Fruit fly (Drosophila melanogaster) whole organism, wandering third instar larva: ENCODE data around the gene cad.

Source experiments
- Abd-B ChIP-seq: fragments of >200 bp; optimal IDR thresholded peaks from 2 replicates; lab custom pipeline; 2017; ENCODE audit warnings: missing biosample characterization, missing genetic modification characterization
- CG32264 ChIP-seq: fragments of 200-800 bp; sonication (Bioruptor generic); optimal IDR thresholded peaks from 2 replicates; lab custom pipeline; 2016; ENCODE audit warnings: missing biosample characterization, missing genetic modification characterization
- CG9705 ChIP-seq: fragments of 200-800 bp; sonication (Bioruptor generic); optimal IDR thresholded peaks from 2 replicates; lab custom pipeline; 2018; ENCODE audit warnings: missing biosample characterization, mild to moderate bottlenecking, missing genetic modification characterization
- CrebA ChIP-seq: fragments of 200-800 bp; sonication (Bioruptor generic); optimal IDR thresholded peaks from 2 replicates; lab custom pipeline; 2016; ENCODE audit warnings: missing biosample characterization, mild to moderate bottlenecking, missing genetic modification characterization, borderline replicate concordance
- Dfd ChIP-seq: fragments of >200 bp; optimal IDR thresholded peaks from 2 replicates; lab custom pipeline; 2017; ENCODE audit warnings: missing biosample characterization, missing genetic modification characterization
- Dif ChIP-seq: fragments of 200-275, 200-300 bp; sonication (Bioruptor generic); optimal IDR thresholded peaks from 2 replicates; lab custom pipeline; 2018; ENCODE audit warnings: missing biosample characterization, missing genetic modification characterization; ENCODE audit not compliant: partially characterized antibody
- GATAd ChIP-seq: sonication (Bioruptor generic); optimal IDR thresholded peaks from 2 replicates; lab custom pipeline; 2016; ENCODE audit warnings: missing biosample characterization, missing genetic modification characterization
- HLH106 ChIP-seq: fragments of 200-800 bp; optimal IDR thresholded peaks from 3 replicates; lab custom pipeline; 2019; ENCODE audit warnings: missing biosample characterization, mild to moderate bottlenecking, missing genetic modification characterization, moderate library complexity
- Hnf4 ChIP-seq: fragments of 200-800 bp; sonication (Bioruptor generic); optimal IDR thresholded peaks from 2 replicates; lab custom pipeline; 2016; ENCODE audit warnings: missing biosample characterization, mild to moderate bottlenecking, missing genetic modification characterization
- Hr78 ChIP-seq: fragments of >200 bp; optimal IDR thresholded peaks from 2 replicates; lab custom pipeline; 2017; ENCODE audit warnings: missing biosample characterization, missing genetic modification characterization
- Hr83 ChIP-seq: fragments of 200-300 bp; sonication (Bioruptor generic); optimal IDR thresholded peaks from 2 replicates; lab custom pipeline; 2016; ENCODE audit warnings: missing biosample characterization, mild to moderate bottlenecking, missing genetic modification characterization, moderate library complexity; ENCODE audit not compliant: poor library complexity, severe bottlenecking
- Jra ChIP-seq: sonication (Bioruptor generic); optimal IDR thresholded peaks from 2 replicates; lab custom pipeline; 2016; ENCODE audit warnings: missing biosample characterization, missing genetic modification characterization
- Mio ChIP-seq: sonication (Bioruptor generic); optimal IDR thresholded peaks from 2 replicates; lab custom pipeline; 2016; ENCODE audit warnings: missing biosample characterization, missing genetic modification characterization
- Myc ChIP-seq: fragments of >200 bp; optimal IDR thresholded peaks from 2 replicates; lab custom pipeline; 2017
- N ChIP-seq: fragments of >200 bp; optimal IDR thresholded peaks from 2 replicates; lab custom pipeline; 2018; ENCODE audit warnings: missing biosample characterization, missing external identifiers, missing genetic modification characterization
- OdsH ChIP-seq: fragments of 200-800 bp; sonication (Bioruptor generic); optimal IDR thresholded peaks from 2 replicates; lab custom pipeline; 2016; ENCODE audit warnings: missing biosample characterization, mild to moderate bottlenecking, missing genetic modification characterization
- Rel ChIP-seq, 2 experiments: fragments of 200-800 bp; sonication (Bioruptor generic) in 1 of 2; optimal IDR thresholded peaks; 2 replicates in 1 of 2; 3 replicates in 1 of 2; lab custom pipeline; 2016 to 2019; ENCODE audit warnings: mild to moderate bottlenecking in 2 of 2, missing biosample characterization in 2 of 2, missing genetic modification characterization in 2 of 2, moderate library complexity in 1 of 2
- Sp1 ChIP-seq: fragments of 200-800 bp; sonication (Bioruptor generic); optimal IDR thresholded peaks from 3 replicates; lab custom pipeline; 2019; ENCODE audit warnings: missing biosample characterization, mild to moderate bottlenecking, missing genetic modification characterization, moderate library complexity
- Vsx2 ChIP-seq: fragments of 200-300, 225-300 bp; sonication (Bioruptor generic); optimal IDR thresholded peaks from 2 replicates; lab custom pipeline; 2018; ENCODE audit warnings: missing biosample characterization, missing genetic modification characterization; ENCODE audit not compliant: partially characterized antibody
- br ChIP-seq: fragments of 200-800 bp; sonication (Bioruptor generic); optimal IDR thresholded peaks from 2 replicates; lab custom pipeline; 2016; ENCODE audit warnings: missing biosample characterization, missing genetic modification characterization
- brk ChIP-seq: fragments of 200-800 bp; sonication (Bioruptor generic); optimal IDR thresholded peaks from 2 replicates; lab custom pipeline; 2016; ENCODE audit warnings: missing biosample characterization, mild to moderate bottlenecking, missing genetic modification characterization
- dl ChIP-seq, 2 experiments: fragments of 175-275, 200-275 bp in 1 of 2; fragments of 200-275 bp in 1 of 2; sonication (Bioruptor generic); optimal IDR thresholded peaks; lab custom pipeline; 2018; ENCODE audit warnings: mild to moderate bottlenecking in 2 of 2, missing biosample characterization in 2 of 2, missing genetic modification characterization in 2 of 2, moderate library complexity in 2 of 2; ENCODE audit not compliant: partially characterized antibody in 2 of 2, insufficient read depth in 1 of 2
- dmrt93B ChIP-seq: fragments of 200-800 bp; sonication (Bioruptor generic); optimal IDR thresholded peaks from 2 replicates; lab custom pipeline; 2018; ENCODE audit warnings: missing biosample characterization, mild to moderate bottlenecking, missing genetic modification characterization
- dsf ChIP-seq: sonication (Bioruptor generic); optimal IDR thresholded peaks from 2 replicates; lab custom pipeline; 2016; ENCODE audit warnings: missing biosample characterization, missing genetic modification characterization, borderline replicate concordance
- ey ChIP-seq: fragments of 200-800 bp; sonication (Bioruptor generic); optimal IDR thresholded peaks from 2 replicates; lab custom pipeline; 2016; ENCODE audit warnings: missing biosample characterization, missing genetic modification characterization
- foxo ChIP-seq, 2 experiments: fragments of 200-800 bp; sonication (Bioruptor generic); optimal IDR thresholded peaks; 2 replicates in 1 of 2; 3 replicates in 1 of 2; lab custom pipeline; 2016 to 2017; ENCODE audit warnings: missing biosample characterization in 2 of 2, missing genetic modification characterization in 2 of 2
- fru ChIP-seq: fragments of 200-800 bp; sonication (Bioruptor generic); optimal IDR thresholded peaks from 3 replicates; lab custom pipeline; 2016; ENCODE audit warnings: missing biosample characterization, mild to moderate bottlenecking, missing genetic modification characterization
- h ChIP-seq: fragments of 200-800 bp; sonication (Bioruptor generic); optimal IDR thresholded peaks from 3 replicates; lab custom pipeline; 2016; ENCODE audit warnings: missing biosample characterization, mild to moderate bottlenecking, missing genetic modification characterization
- jim ChIP-seq: fragments of 175-275, 200-325 bp; sonication (Bioruptor generic); optimal IDR thresholded peaks from 2 replicates; lab custom pipeline; 2016; ENCODE audit warnings: missing biosample characterization, mild to moderate bottlenecking, missing genetic modification characterization
- lola ChIP-seq: fragments of >200 bp; optimal IDR thresholded peaks from 2 replicates; lab custom pipeline; 2017; ENCODE audit warnings: missing biosample characterization, missing genetic modification characterization
- pan ChIP-seq: fragments of >200 bp; optimal IDR thresholded peaks from 2 replicates; lab custom pipeline; 2017
- psq ChIP-seq: fragments of 200-800 bp; sonication (Bioruptor generic); optimal IDR thresholded peaks from 3 replicates; lab custom pipeline; 2017; ENCODE audit warnings: missing biosample characterization, mild to moderate bottlenecking, missing genetic modification characterization, moderate library complexity
- rgr ChIP-seq: fragments of 200-800 bp; sonication (Bioruptor generic); optimal IDR thresholded peaks from 3 replicates; lab custom pipeline; 2016; ENCODE audit warnings: missing biosample characterization, mild to moderate bottlenecking, missing genetic modification characterization
- sage ChIP-seq: fragments of 200-800 bp; sonication (Bioruptor generic); optimal IDR thresholded peaks from 2 replicates; lab custom pipeline; 2016; ENCODE audit warnings: missing biosample characterization, mild to moderate bottlenecking, missing genetic modification characterization
- sv ChIP-seq: fragments of 200-800 bp; sonication (Bioruptor generic); optimal IDR thresholded peaks from 3 replicates; lab custom pipeline; 2016; ENCODE audit warnings: missing biosample characterization, missing genetic modification characterization
- tai ChIP-seq: sonication (Bioruptor generic); optimal IDR thresholded peaks from 2 replicates; lab custom pipeline; 2016; ENCODE audit warnings: missing biosample characterization, missing genetic modification characterization
- usp ChIP-seq: fragments of >200 bp; optimal IDR thresholded peaks from 2 replicates; lab custom pipeline; 2017; ENCODE audit warnings: missing biosample characterization, missing genetic modification characterization
- woc ChIP-seq: sonication (Bioruptor generic); optimal IDR thresholded peaks from 2 replicates; lab custom pipeline; 2016; ENCODE audit warnings: missing biosample characterization, mild to moderate bottlenecking, missing genetic modification characterization

cad gene

DNA sequence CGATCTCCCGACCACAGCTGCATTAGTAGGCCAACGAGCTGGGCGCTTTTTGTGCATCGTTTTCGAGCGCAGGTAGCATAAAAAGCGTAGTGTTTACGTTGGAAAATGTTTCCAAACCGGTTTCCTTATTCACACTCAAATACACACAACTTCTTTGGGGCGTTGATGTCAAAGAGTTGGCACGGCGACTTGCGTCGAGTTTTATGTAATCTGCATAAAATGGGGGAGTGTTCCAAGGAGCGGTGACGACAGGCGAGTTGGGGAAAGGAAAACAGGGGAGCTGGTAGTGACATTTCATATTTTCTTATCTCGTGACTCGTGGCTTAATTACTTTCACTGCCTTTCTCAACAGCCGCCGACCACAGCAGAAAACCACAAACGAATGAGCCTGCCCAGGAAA is 24.1 kb downstream of the cad start:
- TF ChIP-seq dl (GFP tag; optimal IDR thresholded peaks at IDR 0.05; lab: Kevin White, UChicago; ENCODE audit: insufficient read depth in 1 of 2, partially characterized antibody in 2 of 2) (no peak), CG32264 (no peak), Jra (GFP tag; lab: Kevin White, UChicago) (no peak), OdsH (no peak), lola (GFP tag; lab: Kevin White, UChicago) (no peak), Hr78 (GFP tag; lab: Kevin White, UChicago) (no peak), rgr (no peak), sage (no peak), ey (no peak), Dfd (GFP tag; lab: Kevin White, UChicago) (no peak), Rel (GFP tag; optimal IDR thresholded peaks at IDR 0.05; lab: Kevin White, UChicago) (no peak), Rel (tag; optimal IDR thresholded peaks at IDR 0.05; lab: Kevin White, UChicago) (no peak), dsf (GFP tag; lab: Kevin White, UChicago) (no peak), HLH106 (no peak), sv (GFP tag; lab: Kevin White, UChicago) (no peak), psq (GFP tag; lab: Kevin White, UChicago) (no peak), N (no peak)

DNA sequence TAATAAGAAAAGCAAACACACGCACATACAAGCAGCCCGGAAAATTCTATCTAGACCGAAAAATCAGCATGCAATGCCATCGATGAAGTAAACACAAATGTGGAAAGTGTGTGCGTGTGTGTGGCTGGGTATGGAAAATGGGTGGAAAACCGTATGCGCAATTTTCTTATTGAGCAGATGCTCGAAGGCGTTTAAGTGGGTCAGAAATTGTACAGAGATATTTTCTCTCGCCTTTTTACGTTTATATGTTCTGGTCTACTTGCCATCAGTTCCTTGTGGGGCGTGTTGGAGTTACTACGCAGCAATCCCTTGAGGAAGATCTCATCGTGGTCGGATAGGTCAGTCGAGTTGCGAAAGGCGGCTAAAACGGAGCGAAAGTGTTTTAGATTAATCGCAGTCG is 25.2 kb downstream of the cad start:
- TF ChIP-seq ey (no peak), Hnf4 (no peak)

DNA sequence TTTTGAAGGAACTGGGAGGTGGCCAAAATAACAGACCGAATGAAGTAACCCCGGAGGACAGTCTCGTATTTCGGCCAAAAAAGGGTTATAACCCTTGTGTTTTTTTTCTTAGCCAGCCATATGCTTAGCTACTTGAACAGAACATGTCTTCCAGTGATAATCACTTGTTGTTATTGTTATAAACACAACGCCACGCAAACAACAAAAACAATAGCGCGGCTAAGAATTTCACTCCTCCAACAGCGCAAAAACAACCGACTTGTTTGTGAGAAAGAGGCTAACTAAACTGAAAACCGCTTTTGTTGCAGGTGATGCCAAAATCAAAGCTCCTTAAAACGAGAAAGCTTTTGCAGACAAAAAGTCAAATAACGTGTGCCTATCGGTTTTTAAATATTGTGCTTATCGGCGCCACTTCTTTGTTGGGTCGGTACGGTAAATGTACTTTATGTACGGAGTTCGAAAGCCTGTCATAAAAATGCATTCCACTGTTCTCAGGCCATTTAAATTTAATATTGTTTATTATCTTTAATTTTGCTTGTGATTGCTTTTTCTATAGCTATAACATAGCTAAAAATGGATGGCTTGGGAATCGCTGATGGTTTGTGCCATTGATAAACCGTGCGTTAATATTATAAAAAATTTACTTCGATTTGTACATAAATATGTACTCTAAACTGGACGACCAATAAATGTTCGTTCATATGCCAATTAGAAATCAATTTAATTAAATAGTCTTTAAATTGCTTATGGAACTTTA is 26.4 kb downstream of the cad start, which contains the start of gene vari:
TSS of gene vari (minus strand) at position 285 of the 757 bp plus-strand sequence.
- TF ChIP-seq pan (lab: Kevin White, UChicago) (no peak), sage (peak; percentile 10), Sp1 (peak; percentile 11), dl (GFP tag; optimal IDR thresholded peaks at IDR 0.05; lab: Kevin White, UChicago; ENCODE audit: insufficient read depth in 1 of 2, partially characterized antibody in 2 of 2) (peak in 1 of 2 experiments; percentile 41), Myc (lab: Kevin White, UChicago) (peak; percentile 92), Dif (GFP tag; lab: Kevin White, UChicago) (peak; percentile 35), Vsx2 (GFP tag; lab: Kevin White, UChicago) (peak; percentile 43), usp (no peak)

DNA sequence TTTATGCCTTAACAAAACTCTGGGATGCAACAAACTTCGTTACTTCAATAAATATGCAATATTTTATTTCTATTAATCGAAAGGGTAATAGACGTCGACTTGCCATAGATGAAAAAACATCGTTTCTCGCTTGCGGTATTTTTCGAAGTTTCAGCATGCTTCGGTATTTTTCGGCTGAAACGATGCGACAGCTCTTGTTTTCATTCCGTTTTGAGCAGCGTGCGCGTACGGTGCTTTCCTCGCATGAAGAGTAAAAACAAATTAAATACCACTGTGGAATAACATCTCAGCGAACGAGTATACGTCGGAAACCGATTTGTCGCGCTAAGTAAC is 26.9 kb downstream of the cad start, which contains the start of gene CG9328:
TSS of gene CG9328 (plus strand) at position 201 of the 333 bp plus-strand sequence.
- TF ChIP-seq h (peak; percentile 62), dsf (GFP tag; lab: Kevin White, UChicago) (no peak), CrebA (no peak), Hr78 (GFP tag; lab: Kevin White, UChicago) (no peak), usp (no peak), ey (peak; percentile 36), psq (GFP tag; lab: Kevin White, UChicago) (peak; percentile 70), CG32264 (no peak), sage (peak; percentile 5), OdsH (no peak), dmrt93B (GFP tag; lab: Kevin White, UChicago) (no peak), Hnf4 (peak; percentile 62), sv (GFP tag; lab: Kevin White, UChicago) (no peak), tai (GFP tag; lab: Kevin White, UChicago) (peak; percentile 25), GATAd (GFP tag; lab: Kevin White, UChicago) (no peak), foxo (GFP tag; optimal IDR thresholded peaks at IDR 0.05; lab: Kevin White, UChicago) (peak; percentile 10 to 40), HLH106 (no peak), pan (lab: Kevin White, UChicago) (no peak), Hr83 (GFP tag; lab: Kevin White, UChicago) (peak; percentile 40), Sp1 (peak; percentile 28), Dfd (GFP tag; lab: Kevin White, UChicago) (no peak), Mio (GFP tag; lab: Kevin White, UChicago) (no peak), brk (GFP tag; lab: Kevin White, UChicago) (peak; percentile 27), Rel (GFP tag; optimal IDR thresholded peaks at IDR 0.05; lab: Kevin White, UChicago) (no peak), Rel (tag; optimal IDR thresholded peaks at IDR 0.05; lab: Kevin White, UChicago) (peak; percentile 69), CG9705 (no peak), rgr (peak; percentile 53), Myc (lab: Kevin White, UChicago) (no peak), N (no peak), woc (peak; percentile 68), fru (GFP tag; lab: Kevin White, UChicago) (peak; percentile 48), Abd-B (no peak), jim (no peak), Dif (GFP tag; lab: Kevin White, UChicago) (peak; percentile 81), lola (GFP tag; lab: Kevin White, UChicago) (no peak), dl (GFP tag; optimal IDR thresholded peaks at IDR 0.05; lab: Kevin White, UChicago; ENCODE audit: insufficient read depth in 1 of 2, partially characterized antibody in 2 of 2) (no peak), Vsx2 (GFP tag; lab: Kevin White, UChicago) (no peak), Jra (GFP tag; lab: Kevin White, UChicago) (peak; percentile 49), br (GFP tag; lab: Kevin White, UChicago) (peak; percentile 36)
